Fruit fly (Drosophila melanogaster): Measurements from ENCODE around the gene Usp7.

The Usp7 gene

dm6 chrX:12028825-12029514 lies at the start of gene Usp7 (continued):
- TF ChIP-seq TFAM (GFP tag; optimal IDR thresholded peaks at IDR 0.05) (no peak), CG3407 (GFP tag; optimal IDR thresholded peaks at IDR 0.05) (no peak), CG13296 (GFP tag; optimal IDR thresholded peaks at IDR 0.05) (peak; percentile 32), sug (tag; optimal IDR thresholded peaks at IDR 0.05) (peak; percentile 13), CG12659 (GFP tag; optimal IDR thresholded peaks at IDR 0.05) (peak; percentile 75), gfzf (GFP tag; optimal IDR thresholded peaks at IDR 0.05) (no peak), CG9609 (GFP tag; optimal IDR thresholded peaks at IDR 0.05) (no peak), CG18619 (GFP tag; optimal IDR thresholded peaks at IDR 0.05) (no peak), CG34422 (GFP tag; IDR thresholded peaks at IDR 0.05) (no peak), rib (GFP tag; IDR thresholded peaks at IDR 0.05) (no peak), jigr1 (GFP tag; IDR thresholded peaks at IDR 0.05) (no peak; the same call in 2 of the 3 replicates), croc (GFP tag; conservative IDR thresholded peaks at IDR 0.05) (no peak), sr (GFP tag; IDR thresholded peaks at IDR 0.05) (no peak), D19B (GFP tag; optimal IDR thresholded peaks at IDR 0.05) (no peak), CG16815 (GFP tag; optimal IDR thresholded peaks at IDR 0.05) (no peak), nau (GFP tag; optimal IDR thresholded peaks at IDR 0.05) (no peak), CG34376 (GFP tag; optimal IDR thresholded peaks at IDR 0.05) (peak; percentile 39), Dek (tag; optimal IDR thresholded peaks at IDR 0.05) (no peak), ac (GFP tag; optimal IDR thresholded peaks at IDR 0.05) (no peak), Doc3 (GFP tag; IDR thresholded peaks at IDR 0.05; ENCODE audit: partially characterized antibody) (peak; percentile 92), CG13287 (GFP tag; IDR thresholded peaks at IDR 0.05; ENCODE audit: partially characterized antibody) (peak; percentile 95), CG4820 (GFP tag; optimal IDR thresholded peaks at IDR 0.05) (no peak), ase (GFP tag; IDR thresholded peaks at IDR 0.05) (no peak), CG18764 (GFP tag; optimal IDR thresholded peaks at IDR 0.05) (no peak), fd64A (GFP tag; optimal IDR thresholded peaks at IDR 0.05) (no peak), HLH54F (GFP tag; optimal IDR thresholded peaks at IDR 0.05) (no peak), CG31441 (GFP tag; IDR thresholded peaks at IDR 0.05) (no peak; the same call in 1 of the 2 replicates), unpg (GFP tag; optimal IDR thresholded peaks at IDR 0.05) (no peak), ash1 (GFP tag; optimal IDR thresholded peaks at IDR 0.05) (no peak), psq (GFP tag; optimal IDR thresholded peaks at IDR 0.05) (no peak), CG17568 (GFP tag; optimal IDR thresholded peaks at IDR 0.05) (no peak), gsb-n (tag; optimal IDR thresholded peaks at IDR 0.05) (no peak), CG2875 (GFP tag; optimal IDR thresholded peaks at IDR 0.05) (no peak), CG3847 (GFP tag; IDR thresholded peaks at IDR 0.05) (peak; percentile 47; the same call in 1 of the 2 replicates), sima (GFP tag; optimal IDR thresholded peaks at IDR 0.05) (no peak), CG6654 (GFP tag; optimal IDR thresholded peaks at IDR 0.05) (no peak), pfk (GFP tag; optimal IDR thresholded peaks at IDR 0.05) (peak; percentile 71), Hr39 (optimal IDR thresholded peaks at IDR 0.05) (no peak), tap (tag; optimal IDR thresholded peaks at IDR 0.05) (no peak), CG9876 (GFP tag; optimal IDR thresholded peaks at IDR 0.05) (no peak), scrt (GFP tag; optimal IDR thresholded peaks at IDR 0.05) (no peak), shn (GFP tag; optimal IDR thresholded peaks at IDR 0.05) (no peak), eyg (GFP tag; optimal IDR thresholded peaks at IDR 0.05) (no peak), esg (GFP tag; conservative IDR thresholded peaks at IDR 0.05) (no peak), Hand (GFP tag; optimal IDR thresholded peaks at IDR 0.05) (peak; percentile 7), ftz-f1 (GFP tag; optimal IDR thresholded peaks at IDR 0.05) (no peak), CG32532 (GFP tag; IDR thresholded peaks at IDR 0.05) (peak; percentile 55; the same call in 1 of the 2 replicates), stc (GFP tag; IDR thresholded peaks at IDR 0.05) (no peak), CG18011 (GFP tag; optimal IDR thresholded peaks at IDR 0.05) (no peak), pita (GFP tag; optimal IDR thresholded peaks at IDR 0.05) (no peak), zfh2 (GFP tag; optimal IDR thresholded peaks at IDR 0.05) (no peak)
